Fruit fly (Drosophila melanogaster) whole organism, prepupa: ENCODE data around the gene Ada1-1.

ENCODE experiments used
- CG10669 ChIP-seq: fragments of 200-800 bp; sonication (Bioruptor generic); optimal IDR thresholded peaks from 3 replicates; lab custom pipeline; 2018; ENCODE audit warnings: missing biosample characterization, mild to moderate bottlenecking, missing genetic modification characterization, moderate library complexity
- CG11902 ChIP-seq: fragments of 200-800 bp; sonication (Bioruptor generic); optimal IDR thresholded peaks from 3 replicates; lab custom pipeline; 2016; ENCODE audit warnings: missing biosample characterization, missing genetic modification characterization
- CG6854 ChIP-seq: fragments of 200-800 bp; sonication (Bioruptor generic); optimal IDR thresholded peaks from 2 replicates; lab custom pipeline; 2017; ENCODE audit warnings: missing biosample characterization, mild to moderate bottlenecking, missing genetic modification characterization
- Hr39 ChIP-seq: fragments of 200-800 bp; sonication (Bioruptor generic); optimal IDR thresholded peaks from 2 replicates; lab custom pipeline; 2016; ENCODE audit warnings: missing biosample characterization, missing genetic modification characterization
- Lpt ChIP-seq: fragments of 200-800 bp; sonication (Bioruptor generic); optimal IDR thresholded peaks from 3 replicates; lab custom pipeline; 2016; ENCODE audit warnings: missing biosample characterization, missing genetic modification characterization
- cyc ChIP-seq: fragments of 200-800 bp; sonication (Bioruptor generic); optimal IDR thresholded peaks from 3 replicates; lab custom pipeline; 2016; ENCODE audit warnings: missing biosample characterization, missing genetic modification characterization
- pdm3 ChIP-seq: fragments of 200-800 bp; sonication (Bioruptor generic); optimal IDR thresholded peaks from 3 replicates; lab custom pipeline; 2016; ENCODE audit warnings: missing biosample characterization, missing genetic modification characterization

dm6 chr2L:11990458-11991065 is 6.0 kb upstream of the Ada1-1 start, which contains the start of gene escl:
- no peak for TF ChIP-seq pdm3 (GFP tag; lab: Kevin White, UChicago)
- TF ChIP-seq Hr39 (GFP tag; lab: Kevin White, UChicago): no peak
- TF ChIP-seq cyc (GFP tag; lab: Kevin White, UChicago): no peak
- TF ChIP-seq Lpt (GFP tag; lab: Kevin White, UChicago): no peak
- no peak for TF ChIP-seq CG11902 (GFP tag; lab: Kevin White, UChicago)
- no peak for TF ChIP-seq CG6854 (GFP tag; lab: Kevin White, UChicago)
- TF ChIP-seq CG10669 (GFP tag; lab: Kevin White, UChicago): no peak
